Fruit fly (Drosophila melanogaster): ENCODE data around the gene CG42671.

Gene CG42671

DNA sequence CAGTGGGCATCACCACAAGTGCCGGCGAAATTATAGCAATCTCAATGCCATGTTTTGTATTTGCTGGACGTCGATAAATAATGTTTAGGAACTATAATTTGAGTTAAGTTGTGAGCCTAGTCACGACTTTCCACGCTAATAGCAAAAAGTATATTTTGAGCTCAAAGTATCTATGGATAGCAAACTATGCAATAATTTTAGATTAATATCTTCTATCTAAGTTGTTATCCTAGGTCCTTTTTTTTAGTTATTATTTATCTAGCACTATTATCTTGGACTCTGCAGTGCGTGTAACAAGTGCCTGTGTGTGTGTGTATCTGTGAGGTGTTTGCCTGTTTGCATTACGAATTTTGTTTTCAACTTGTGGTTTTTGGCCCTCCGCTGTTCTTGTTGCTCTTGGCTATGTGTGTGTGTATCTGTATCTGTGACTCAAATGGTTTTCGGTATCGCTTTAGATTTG lies 46.0 kb downstream of the CG42671 start:
- no peak for TF ChIP-seq h (optimal IDR thresholded peaks at IDR 0.05)
- TF ChIP-seq Myc (optimal IDR thresholded peaks at IDR 0.05): no peak
- no peak for TF ChIP-seq psq (optimal IDR thresholded peaks at IDR 0.05)
- TF ChIP-seq Sin3A (optimal IDR thresholded peaks at IDR 0.05): no peak
- TF ChIP-seq ttk (optimal IDR thresholded peaks at IDR 0.05): no peak
- TF ChIP-seq insv (optimal IDR thresholded peaks at IDR 0.05): no peak

DNA sequence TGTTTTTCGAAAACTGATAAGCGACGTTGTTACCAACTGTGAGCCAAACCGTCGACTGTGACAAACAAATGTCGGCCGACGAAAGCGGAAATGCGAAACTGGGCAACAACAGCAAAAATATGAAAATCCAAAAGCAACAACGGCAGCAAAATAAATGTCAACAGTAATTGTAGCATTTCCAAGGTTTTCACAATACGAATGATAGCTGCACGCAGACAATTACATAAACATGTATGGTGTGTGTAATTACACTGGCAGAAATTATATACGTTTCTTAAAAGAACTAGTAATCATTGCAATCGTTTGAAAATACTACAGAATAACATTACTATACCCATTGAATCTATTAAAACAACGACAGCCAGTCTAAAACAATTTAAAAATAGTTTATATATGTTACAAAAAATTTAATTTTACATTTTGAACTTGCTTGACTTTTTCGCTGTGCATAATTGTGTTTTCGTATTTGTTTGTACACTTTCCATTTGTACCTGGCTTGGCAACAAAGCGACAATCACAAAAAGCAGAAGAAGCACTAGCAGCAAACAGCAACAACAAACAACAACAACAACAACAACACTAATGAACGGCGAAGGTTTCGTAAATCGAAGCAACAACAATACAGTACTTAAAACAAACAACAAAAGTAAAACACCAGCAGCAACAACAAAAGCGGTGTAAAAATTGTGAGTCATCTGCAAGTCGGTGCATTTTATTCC lies 46.6 kb downstream of the CG42671 start:
- TF ChIP-seq Sin3A (optimal IDR thresholded peaks at IDR 0.05) (no peak), h (optimal IDR thresholded peaks at IDR 0.05) (no peak), Myc (optimal IDR thresholded peaks at IDR 0.05) (no peak), ttk (optimal IDR thresholded peaks at IDR 0.05) (no peak)

DNA sequence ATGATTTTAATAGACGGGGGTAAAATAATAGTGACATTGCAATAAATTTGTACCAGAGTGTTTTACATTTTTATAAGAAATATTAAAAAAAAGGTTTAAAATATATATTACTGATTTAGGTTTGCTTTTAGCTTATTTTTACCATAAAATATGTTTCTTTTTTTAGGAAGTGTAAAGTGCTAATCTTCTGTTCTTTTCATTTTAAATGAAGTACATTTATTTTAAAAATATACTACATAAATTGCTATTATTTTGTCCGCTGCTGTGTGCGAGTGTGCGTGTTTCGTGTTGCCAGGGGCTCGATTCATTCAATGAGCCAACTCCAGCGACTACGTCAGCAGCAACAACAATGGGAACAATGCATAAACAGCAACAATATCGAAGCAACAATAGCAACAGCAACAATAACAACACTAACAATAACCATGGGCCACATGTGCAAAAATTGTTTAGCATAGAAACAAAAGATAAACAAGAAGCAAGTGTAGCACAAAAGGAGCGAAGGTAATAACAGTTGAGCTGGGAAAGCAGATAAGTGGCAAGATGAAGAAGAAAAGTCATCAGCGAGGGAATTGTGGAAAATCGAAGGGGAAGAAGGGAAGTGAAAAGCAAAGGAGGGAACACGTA lies 47.3 kb downstream of the CG42671 start:
- TF ChIP-seq psq (optimal IDR thresholded peaks at IDR 0.05) (no peak), Sin3A (optimal IDR thresholded peaks at IDR 0.05) (no peak), h (optimal IDR thresholded peaks at IDR 0.05) (no peak), ttk (optimal IDR thresholded peaks at IDR 0.05) (no peak), insv (optimal IDR thresholded peaks at IDR 0.05) (no peak), Myc (optimal IDR thresholded peaks at IDR 0.05) (no peak)

DNA sequence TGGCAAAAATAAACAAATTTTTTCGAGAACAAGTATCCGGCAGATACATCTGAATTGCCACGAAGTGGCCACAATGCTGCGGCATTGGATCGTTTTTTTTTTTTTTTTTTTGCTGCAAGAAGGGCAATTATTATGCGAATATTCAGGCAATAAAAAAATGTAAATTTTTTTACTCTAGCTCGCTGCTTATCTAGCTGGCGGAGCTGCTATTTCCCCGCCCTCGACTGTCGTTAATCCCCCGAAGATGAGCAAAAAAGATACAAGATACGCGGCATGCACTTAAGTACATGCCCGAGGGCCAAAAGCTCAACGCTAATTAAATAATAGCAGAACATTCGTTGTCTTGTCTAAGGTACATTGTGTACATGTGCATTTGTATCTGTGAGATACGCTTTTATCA lies 47.9 kb downstream of the CG42671 start:
- TF ChIP-seq ttk (optimal IDR thresholded peaks at IDR 0.05): no peak

dm6 chr3L:11263985-11264384 lies 49.7 kb downstream of the CG42671 start:
- TF ChIP-seq Myc (optimal IDR thresholded peaks at IDR 0.05) (no peak), psq (optimal IDR thresholded peaks at IDR 0.05) (no peak), Sin3A (optimal IDR thresholded peaks at IDR 0.05) (no peak)

dm6 chr3L:11272243-11273012 lies 58.1 kb downstream of the CG42671 start:
- TF ChIP-seq ttk (optimal IDR thresholded peaks at IDR 0.05): no peak
- no peak for TF ChIP-seq Myc (optimal IDR thresholded peaks at IDR 0.05)
- no peak for TF ChIP-seq h (optimal IDR thresholded peaks at IDR 0.05)
- TF ChIP-seq Sin3A (optimal IDR thresholded peaks at IDR 0.05): no peak
- no peak for TF ChIP-seq psq (optimal IDR thresholded peaks at IDR 0.05)

- no peak for TF ChIP-seq h (optimal IDR thresholded peaks at IDR 0.05)
- no peak for TF ChIP-seq Myc (optimal IDR thresholded peaks at IDR 0.05)
- no peak for TF ChIP-seq psq (optimal IDR thresholded peaks at IDR 0.05)
- no peak for TF ChIP-seq insv (optimal IDR thresholded peaks at IDR 0.05)
- no peak for TF ChIP-seq ttk (optimal IDR thresholded peaks at IDR 0.05)
- TF ChIP-seq Sin3A (optimal IDR thresholded peaks at IDR 0.05): no peak
These were observed 58.7 kb downstream of the CG42671 start for dm6 chr3L:11273013-11273343.

DNA sequence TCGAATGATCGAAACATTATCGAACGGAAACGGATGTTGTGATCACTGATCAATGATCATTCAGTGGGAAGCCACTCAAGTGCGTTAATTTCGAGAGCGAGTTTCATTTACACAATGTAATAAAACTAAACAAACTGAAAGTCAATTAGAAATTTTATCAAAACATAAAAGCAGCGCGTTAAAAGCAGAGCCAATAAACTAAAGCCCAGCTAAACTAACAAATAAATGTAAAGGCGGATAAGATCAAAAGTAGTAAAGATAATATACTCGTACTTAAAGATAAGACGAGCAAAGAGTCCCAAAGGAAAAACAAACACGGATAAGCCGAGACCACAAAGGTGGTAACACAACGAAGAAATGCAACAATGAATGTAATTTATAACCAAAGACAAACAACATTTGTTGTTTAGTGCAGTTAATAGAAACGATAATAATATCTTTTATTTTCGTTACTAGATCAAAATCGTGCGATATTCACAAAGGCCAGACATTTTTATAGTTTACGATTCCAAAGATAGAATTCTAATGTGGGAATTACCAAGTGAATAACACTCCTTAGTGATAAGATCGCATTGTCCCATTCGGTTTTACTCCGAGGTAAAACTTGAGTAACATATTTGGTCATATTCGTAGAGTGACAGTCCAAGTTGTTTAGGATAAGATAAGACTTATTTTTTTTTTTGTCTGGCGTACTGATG lies 59.3 kb downstream of the CG42671 start:
- TF ChIP-seq psq (optimal IDR thresholded peaks at IDR 0.05) (no peak), insv (optimal IDR thresholded peaks at IDR 0.05) (no peak), ttk (optimal IDR thresholded peaks at IDR 0.05) (no peak), h (optimal IDR thresholded peaks at IDR 0.05) (no peak), Myc (optimal IDR thresholded peaks at IDR 0.05) (no peak), Sin3A (optimal IDR thresholded peaks at IDR 0.05) (no peak)

dm6 chr3L:11274142-11274672 lies 59.9 kb downstream of the CG42671 start:
- TF ChIP-seq insv (optimal IDR thresholded peaks at IDR 0.05) (no peak), Sin3A (optimal IDR thresholded peaks at IDR 0.05) (no peak), ttk (optimal IDR thresholded peaks at IDR 0.05) (no peak), Myc (optimal IDR thresholded peaks at IDR 0.05) (no peak), psq (optimal IDR thresholded peaks at IDR 0.05) (no peak), h (optimal IDR thresholded peaks at IDR 0.05) (no peak)

dm6 chr3L:11276020-11276419 lies 61.7 kb downstream of the CG42671 start:
- no peak for TF ChIP-seq h (optimal IDR thresholded peaks at IDR 0.05)
- no peak for TF ChIP-seq insv (optimal IDR thresholded peaks at IDR 0.05)
- TF ChIP-seq Sin3A (optimal IDR thresholded peaks at IDR 0.05): no peak
- TF ChIP-seq ttk (optimal IDR thresholded peaks at IDR 0.05): no peak
- TF ChIP-seq Myc (optimal IDR thresholded peaks at IDR 0.05): no peak
- no peak for TF ChIP-seq psq (optimal IDR thresholded peaks at IDR 0.05)

- no peak for TF ChIP-seq h (optimal IDR thresholded peaks at IDR 0.05)
- no peak for TF ChIP-seq Sin3A (optimal IDR thresholded peaks at IDR 0.05)
- no peak for TF ChIP-seq ttk (optimal IDR thresholded peaks at IDR 0.05)
- TF ChIP-seq insv (optimal IDR thresholded peaks at IDR 0.05): no peak
- TF ChIP-seq psq (optimal IDR thresholded peaks at IDR 0.05): no peak
- TF ChIP-seq Myc (optimal IDR thresholded peaks at IDR 0.05): no peak
These were observed 64.4 kb downstream of the CG42671 start for dm6 chr3L:11278448-11279320.
